Fruit fly (Drosophila melanogaster) whole organism, prepupa: ENCODE data around the gene CG34278.

Experiments
- Blimp-1 ChIP-seq: fragments of 200-800 bp; sonication (Bioruptor generic); optimal IDR thresholded peaks from 3 replicates; lab custom pipeline; 2017; ENCODE audit warnings: missing biosample characterization, missing genetic modification characterization, mild to moderate bottlenecking, moderate library complexity, missing genetic modification reagents
- CG10631 ChIP-seq: fragments of 200-800 bp; sonication (Bioruptor generic); optimal IDR thresholded peaks from 2 replicates; lab custom pipeline; 2016; ENCODE audit warnings: missing biosample characterization, missing genetic modification characterization
- CG31627 ChIP-seq: fragments of 200-800 bp; sonication (Bioruptor generic); optimal IDR thresholded peaks from 3 replicates; lab custom pipeline; 2016; ENCODE audit warnings: missing biosample characterization, missing genetic modification characterization
- CG32006 ChIP-seq: fragments of 200-800 bp; sonication (Bioruptor generic); optimal IDR thresholded peaks from 3 replicates; lab custom pipeline; 2017; ENCODE audit warnings: missing biosample characterization, mild to moderate bottlenecking, missing genetic modification characterization
- CG34406 ChIP-seq: fragments of 200-800 bp; sonication (Bioruptor generic); optimal IDR thresholded peaks from 3 replicates; lab custom pipeline; 2016; ENCODE audit warnings: missing biosample characterization, missing genetic modification characterization
- CG6792 ChIP-seq: fragments of 200-800 bp; sonication (Bioruptor generic); optimal IDR thresholded peaks from 3 replicates; lab custom pipeline; 2016; ENCODE audit warnings: missing biosample characterization, missing genetic modification characterization
- CG6808 ChIP-seq: fragments of 200-800 bp; sonication (Bioruptor generic); optimal IDR thresholded peaks from 3 replicates; lab custom pipeline; 2017; ENCODE audit warnings: missing biosample characterization, missing genetic modification characterization, mild to moderate bottlenecking, moderate library complexity, missing genetic modification reagents
- CG8319 ChIP-seq: fragments of 200-800 bp; sonication (Bioruptor generic); optimal IDR thresholded peaks from 3 replicates; lab custom pipeline; 2016; ENCODE audit warnings: missing biosample characterization, missing genetic modification characterization
- CG9139 ChIP-seq: fragments of 200-800 bp; sonication (Bioruptor generic); optimal IDR thresholded peaks from 3 replicates; lab custom pipeline; 2017; ENCODE audit warnings: missing biosample characterization, mild to moderate bottlenecking, missing genetic modification characterization
- Eip75B ChIP-seq: fragments of 200-800 bp; sonication (Bioruptor generic); optimal IDR thresholded peaks from 3 replicates; lab custom pipeline; 2016; ENCODE audit warnings: missing biosample characterization, missing genetic modification characterization
- Eip78C ChIP-seq: fragments of 200-800 bp; sonication (Bioruptor generic); peaks from one replicate; lab custom pipeline; 2016; ENCODE audit warnings: missing biosample characterization, missing genetic modification characterization
- Hr38 ChIP-seq: sonication (Bioruptor generic); optimal IDR thresholded peaks from 2 replicates; lab custom pipeline; 2016; ENCODE audit warnings: missing biosample characterization, missing genetic modification characterization
- Hr4 ChIP-seq: fragments of 200-800 bp; sonication (Bioruptor generic); optimal IDR thresholded peaks from 3 replicates; lab custom pipeline; 2016; ENCODE audit warnings: missing biosample characterization, missing genetic modification characterization
- OdsH ChIP-seq: fragments of 200-800 bp; sonication (Bioruptor generic); optimal IDR thresholded peaks from 3 replicates; lab custom pipeline; 2016; ENCODE audit warnings: missing biosample characterization, missing genetic modification characterization
- Smox ChIP-seq: fragments of 200-800 bp; sonication (Bioruptor generic); optimal IDR thresholded peaks from 3 replicates; lab custom pipeline; 2016; ENCODE audit warnings: missing biosample characterization, missing genetic modification characterization
- Sox14 ChIP-seq: fragments of 200-800 bp; sonication (Bioruptor generic); optimal IDR thresholded peaks from 3 replicates; lab custom pipeline; 2016; ENCODE audit warnings: missing biosample characterization, missing genetic modification characterization
- Sox15 ChIP-seq: fragments of 200-800 bp; sonication (Bioruptor generic); optimal IDR thresholded peaks from 3 replicates; lab custom pipeline; 2016; ENCODE audit warnings: missing biosample characterization, missing genetic modification characterization
- achi ChIP-seq: fragments of 200-800 bp; sonication (Bioruptor generic); optimal IDR thresholded peaks from 3 replicates; lab custom pipeline; 2016; ENCODE audit warnings: missing biosample characterization, missing genetic modification characterization
- dsx ChIP-seq: fragments of 200-800 bp; optimal IDR thresholded peaks from 3 replicates; lab custom pipeline; 2019; ENCODE audit warnings: missing biosample characterization, mild to moderate bottlenecking, missing genetic modification characterization, moderate library complexity; ENCODE audit not compliant: poor library complexity, severe bottlenecking
- esn ChIP-seq: fragments of 200-800 bp; sonication (Bioruptor generic); optimal IDR thresholded peaks from 2 replicates; lab custom pipeline; 2016; ENCODE audit warnings: missing biosample characterization, mild to moderate bottlenecking, missing genetic modification characterization, moderate library complexity
- fd59A ChIP-seq: fragments of 200-800 bp; sonication (Bioruptor generic); optimal IDR thresholded peaks from 2 replicates; lab custom pipeline; 2017; ENCODE audit warnings: missing biosample characterization, mild to moderate bottlenecking, missing genetic modification characterization, missing genetic modification reagents
- fkh ChIP-seq: fragments of 200-800 bp; sonication (Bioruptor generic); optimal IDR thresholded peaks from 3 replicates; lab custom pipeline; 2017; ENCODE audit warnings: missing biosample characterization, mild to moderate bottlenecking, missing genetic modification characterization, moderate library complexity
- lz ChIP-seq: fragments of 200-800 bp; sonication (Bioruptor generic); optimal IDR thresholded peaks from 3 replicates; lab custom pipeline; 2016; ENCODE audit warnings: missing biosample characterization, missing genetic modification characterization
- spab ChIP-seq: fragments of 200-800 bp; sonication (Bioruptor generic); optimal IDR thresholded peaks from 2 replicates; lab custom pipeline; 2017; ENCODE audit warnings: missing biosample characterization, mild to moderate bottlenecking, missing genetic modification characterization, missing genetic modification reagents
- vri ChIP-seq: fragments of 200-800 bp; sonication (Bioruptor generic); optimal IDR thresholded peaks from 3 replicates; lab custom pipeline; 2016; ENCODE audit warnings: missing biosample characterization, mild to moderate bottlenecking, missing genetic modification characterization

The CG34278 gene

DNA sequence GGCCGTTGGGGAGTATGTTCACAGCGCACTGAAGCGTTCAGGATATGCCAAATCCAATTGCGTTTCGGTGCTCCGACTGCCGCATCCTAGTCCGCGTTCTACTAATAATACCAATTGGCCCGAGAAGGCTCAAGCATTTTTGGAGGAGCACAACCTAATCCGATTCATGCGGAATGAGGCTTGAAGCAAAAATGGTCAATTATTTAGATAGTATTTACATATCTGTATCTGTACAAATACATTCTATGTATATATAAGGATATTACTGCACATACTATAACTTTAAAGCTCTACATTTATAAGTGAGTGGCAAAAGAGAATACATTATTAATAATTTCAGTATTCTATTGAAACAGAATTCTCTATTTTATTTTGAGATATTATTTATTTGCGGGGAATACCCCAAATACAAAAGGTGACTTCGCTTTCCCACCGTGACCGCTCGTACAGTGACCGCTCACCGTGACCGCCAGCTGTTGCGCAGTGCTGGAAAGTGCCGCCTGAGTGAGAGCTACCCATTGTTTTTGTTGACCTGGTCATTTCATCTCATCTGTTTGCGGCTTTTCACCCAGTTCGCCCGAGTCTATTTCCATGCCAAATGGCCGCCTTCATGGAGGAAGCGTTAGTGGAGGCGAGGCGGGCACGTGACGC, 31.2 kb downstream of the CG34278 start, which contains the start of gene CG5292 (continued):
- TF ChIP-seq fkh (GFP tag; lab: Kevin White, UChicago) (no peak), achi (GFP tag; lab: Kevin White, UChicago) (peak; percentile 45), CG8319 (GFP tag; lab: Kevin White, UChicago) (peak; percentile 45), CG32006 (GFP tag; lab: Kevin White, UChicago) (no peak), CG34406 (GFP tag; lab: Kevin White, UChicago) (no peak), CG6808 (peak; percentile 54), Hr38 (GFP tag; lab: Kevin White, UChicago) (no peak), CG10631 (peak; percentile 34), CG6792 (GFP tag; lab: Kevin White, UChicago) (peak; percentile 52), OdsH (GFP tag; lab: Kevin White, UChicago) (no peak), Eip78C (GFP tag; lab: Kevin White, UChicago) (no peak), CG9139 (no peak), dsx (GFP tag; lab: Kevin White, UChicago) (no peak), Hr4 (GFP tag; lab: Kevin White, UChicago) (peak; percentile 49), spab (GFP tag; lab: Kevin White, UChicago) (no peak), Blimp-1 (GFP tag; lab: Kevin White, UChicago) (no peak), Smox (GFP tag; lab: Kevin White, UChicago) (peak; percentile 54), Sox15 (no peak), esn (GFP tag; lab: Kevin White, UChicago) (no peak), Eip75B (no peak), vri (GFP tag; lab: Kevin White, UChicago) (no peak), CG31627 (GFP tag; lab: Kevin White, UChicago) (peak; percentile 27), lz (peak; percentile 55), Sox14 (no peak), fd59A (GFP tag; lab: Kevin White, UChicago) (no peak)
